Worm (Caenorhabditis elegans): Measurements from ENCODE around the gene M110.10.

The M110.10 gene

ce11 chrII:8174148-8174547 is 40.1 kb downstream of the M110.10 start:
- TF ChIP-seq unc-86 (tag; optimal IDR thresholded peaks at IDR 0.05): no peak

ce11 chrII:8173449-8173848 is 40.8 kb downstream of the M110.10 start, which contains the start of the genes decr-1.3 and T05C12.1:
Gene decr-1.3 (minus strand): TSS chrII:8173549.
Gene T05C12.1 (plus strand): TSS chrII:8173680.
- TF ChIP-seq ceh-18 (tag; optimal IDR thresholded peaks at IDR 0.05) (no peak), T23F11.4 (GFP tag; optimal IDR thresholded peaks at IDR 0.05) (no peak), syd-9 (tag; optimal IDR thresholded peaks at IDR 0.05) (no peak), K09A11.1 (tag; optimal IDR thresholded peaks at IDR 0.05; ENCODE audit: insufficient read depth) (no peak), unc-3 (GFP tag; conservative IDR thresholded peaks at IDR 0.05) (no peak), unc-3 (tag; optimal IDR thresholded peaks at IDR 0.05) (no peak), ama-1 (optimal IDR thresholded peaks at IDR 0.05) (no peak), eyg-1 (tag; optimal IDR thresholded peaks at IDR 0.05) (no peak), pat-9 (tag; optimal IDR thresholded peaks at IDR 0.05) (no peak), zip-5 (tag; optimal IDR thresholded peaks at IDR 0.05) (no peak), hlh-8 (tag; optimal IDR thresholded peaks at IDR 0.05) (no peak), ceh-6 (GFP tag; optimal IDR thresholded peaks at IDR 0.05) (no peak), ztf-16 (tag; optimal IDR thresholded peaks at IDR 0.05) (no peak), nfya-1 (tag; optimal IDR thresholded peaks at IDR 0.05) (no peak), hlh-13 (GFP tag; optimal IDR thresholded peaks at IDR 0.05) (no peak), ceh-48 (tag; optimal IDR thresholded peaks at IDR 0.05) (no peak), odd-2 (tag; optimal IDR thresholded peaks at IDR 0.05) (no peak)

ce11 chrII:8170374-8170773 is 43.9 kb downstream of the M110.10 start, which contains the start of gene T05C12.11:
Gene T05C12.11 (minus strand): TSS chrII:8170474.
- TF ChIP-seq nfya-1 (tag; optimal IDR thresholded peaks at IDR 0.05): no peak
- TF ChIP-seq syd-9 (tag; optimal IDR thresholded peaks at IDR 0.05): no peak
- no peak for TF ChIP-seq tbx-7 (tag; optimal IDR thresholded peaks at IDR 0.05)
- no peak for TF ChIP-seq fkh-6 (tag; optimal IDR thresholded peaks at IDR 0.05)
- no peak for TF ChIP-seq ceh-2 (tag; optimal IDR thresholded peaks at IDR 0.05)
- no peak for TF ChIP-seq pros-1 (tag; optimal IDR thresholded peaks at IDR 0.05)
- TF ChIP-seq C38D4.7 (GFP tag; optimal IDR thresholded peaks at IDR 0.05): no peak
- no peak for TF ChIP-seq unc-42 (tag; optimal IDR thresholded peaks at IDR 0.05)
- TF ChIP-seq dve-1 (tag; optimal IDR thresholded peaks at IDR 0.05): no peak
- TF ChIP-seq T23F11.4 (GFP tag; optimal IDR thresholded peaks at IDR 0.05): no peak
- TF ChIP-seq npax-4 (tag; optimal IDR thresholded peaks at IDR 0.05): no peak
- no peak for TF ChIP-seq ceh-18 (tag; optimal IDR thresholded peaks at IDR 0.05)
- no peak for TF ChIP-seq tbx-2 (tag; optimal IDR thresholded peaks at IDR 0.05)
- TF ChIP-seq unc-86 (tag; optimal IDR thresholded peaks at IDR 0.05): no peak
- TF ChIP-seq C08G9.2 (tag; optimal IDR thresholded peaks at IDR 0.05): no peak
- no peak for TF ChIP-seq ceh-31 (tag; optimal IDR thresholded peaks at IDR 0.05)
- no peak for TF ChIP-seq ceh-19 (GFP tag; optimal IDR thresholded peaks at IDR 0.05)
- TF ChIP-seq lin-11 (tag; optimal IDR thresholded peaks at IDR 0.05): no peak
- no peak for TF ChIP-seq nhr-11 (tag; optimal IDR thresholded peaks at IDR 0.05)

- TF ChIP-seq unc-55 (GFP tag; optimal IDR thresholded peaks at IDR 0.05) (peak; percentile 20), hlh-6 (tag; optimal IDR thresholded peaks at IDR 0.05) (no peak), ceh-34 (tag; optimal IDR thresholded peaks at IDR 0.05) (no peak)
Observed at ce11 chrII:8169283-8169682, 45.0 kb downstream of the M110.10 start, which contains the start of gene T05C12.15. Gene T05C12.15 (plus strand): TSS chrII:8169583.

All from whole organism, late embryonic.